Worm (Caenorhabditis elegans) whole organism, early embryonic: Measurements from ENCODE around the gene dpl-1.

ENCODE experiments used
- hnd-1 ChIP-seq: sonication (generic microtip); optimal IDR thresholded peaks from 2 replicates; lab custom pipeline; 2016; ENCODE audit warnings: missing genetic modification characterization, missing compliant biosample characterization
- scrt-1 ChIP-seq: fragments of 200-800 bp; sonication (Bioruptor generic); IDR thresholded peaks from 2 replicates; pipeline ENCODE4 v1.3.6; 2022; ENCODE audit warnings: missing genetic modification characterization, missing compliant biosample characterization
- tbx-11 ChIP-seq: fragments of 200-800 bp; sonication (Bioruptor generic); IDR thresholded peaks from 2 replicates; pipeline ENCODE4 v1.3.6; 2022; ENCODE audit warnings: missing genetic modification characterization, missing compliant biosample characterization

ce11 chrII:9128132-9128531, 41.6 kb upstream of the dpl-1 start:
- TF ChIP-seq scrt-1 (GFP tag; lab: Robert Waterston, UW), result no peak
- no peak for TF ChIP-seq hnd-1 (tag; lab: Kevin White, UChicago)
- TF ChIP-seq tbx-11 (GFP tag; lab: Robert Waterston, UW), result no peak
